Worm (Caenorhabditis elegans) whole organism, L4/young adult: ENCODE data around the gene F42A9.6.

ENCODE experiments used
- W03F9.2 ChIP-seq: fragments of 150-350 bp; optimal IDR thresholded peaks from 2 replicates; lab custom pipeline; 2014; ENCODE audit warnings: missing biosample characterization, missing genetic modification characterization
- dao-5 ChIP-seq: sonication (generic microtip); optimal IDR thresholded peaks from 2 replicates; lab custom pipeline; 2016; ENCODE audit warnings: missing genotype, missing genetic modification characterization, moderate library complexity, missing compliant biosample characterization
- him-1 ChIP-seq: sonication (generic microtip); optimal IDR thresholded peaks from 2 replicates; lab custom pipeline; 2016; ENCODE audit warnings: missing genotype, missing genetic modification reagents, missing genetic modification characterization, missing compliant biosample characterization

Gene F42A9.6

ce11 chrIV:8608204-8608603 lies 830 bp upstream of the F42A9.6 start:
- TF ChIP-seq W03F9.2 (tag; lab: Kevin White, UChicago) (no peak), dao-5 (tag; lab: Kevin White, UChicago) (no peak), him-1 (no peak)

- no peak for TF ChIP-seq him-1
- no peak for TF ChIP-seq dao-5 (tag; lab: Kevin White, UChicago)
- TF ChIP-seq W03F9.2 (tag; lab: Kevin White, UChicago), result peak; percentile 28
These were observed 3.0 kb downstream of the F42A9.6 start, which contains the start of the genes F42A9.17 and cyp-33E2 for ce11 chrIV:8611886-8612542. TSS of gene F42A9.17 (minus strand) at chrIV:8611936. TSS of gene cyp-33E2 (plus strand) at chrIV:8612334.

- TF ChIP-seq dao-5 (tag; lab: Kevin White, UChicago) (no peak), W03F9.2 (tag; lab: Kevin White, UChicago) (no peak), him-1 (no peak)
These were observed 5.6 kb downstream of the F42A9.6 start, which contains the start of gene cyp-33E3 for ce11 chrIV:8614680-8615079. TSS of gene cyp-33E3 (plus strand) at chrIV:8614995.

- TF ChIP-seq dao-5 (tag; lab: Kevin White, UChicago) (no peak), him-1 (no peak)
These were observed 6.3 kb downstream of the F42A9.6 start for ce11 chrIV:8615314-8615713.

ce11 chrIV:8617047-8617446 lies 8.0 kb downstream of the F42A9.6 start, which contains the start of the genes F42A9.7 and F42A9.3:
TSS of gene F42A9.7 (minus strand) at chrIV:8617147.
TSS of gene F42A9.3 (plus strand) at chrIV:8617260.
- TF ChIP-seq dao-5 (tag; lab: Kevin White, UChicago), result no peak
- no peak for TF ChIP-seq him-1
- TF ChIP-seq W03F9.2 (tag; lab: Kevin White, UChicago), result no peak

ce11 chrIV:8618698-8619097 lies 9.7 kb downstream of the F42A9.6 start, which contains the start of gene F42A9.8:
TSS of gene F42A9.8 (minus strand) at chrIV:8618785.
- TF ChIP-seq him-1 (no peak), W03F9.2 (tag; lab: Kevin White, UChicago) (peak; percentile 20), dao-5 (tag; lab: Kevin White, UChicago) (no peak)

- TF ChIP-seq dao-5 (tag; lab: Kevin White, UChicago), result no peak
- TF ChIP-seq W03F9.2 (tag; lab: Kevin White, UChicago), result peak; percentile 61
- TF ChIP-seq him-1, result no peak
These were observed 11.2 kb downstream of the F42A9.6 start, which contains the start of gene lin-49 for ce11 chrIV:8620102-8620733. TSS of gene lin-49 (plus strand) at chrIV:8620683.

- TF ChIP-seq W03F9.2 (tag; lab: Kevin White, UChicago) (no peak), him-1 (no peak), dao-5 (tag; lab: Kevin White, UChicago) (no peak)
These were observed 16.7 kb downstream of the F42A9.6 start for ce11 chrIV:8625730-8626129.

ce11 chrIV:8626294-8626693 lies 17.3 kb downstream of the F42A9.6 start:
- TF ChIP-seq dao-5 (tag; lab: Kevin White, UChicago) (no peak), him-1 (no peak), W03F9.2 (tag; lab: Kevin White, UChicago) (no peak)

- no peak for TF ChIP-seq dao-5 (tag; lab: Kevin White, UChicago)
- TF ChIP-seq him-1, result no peak
- TF ChIP-seq W03F9.2 (tag; lab: Kevin White, UChicago), result no peak
These were observed 18.3 kb downstream of the F42A9.6 start, which contains the start of gene F42A9.11 for ce11 chrIV:8627328-8627727. TSS of gene F42A9.11 (plus strand) at chrIV:8627637.

- TF ChIP-seq W03F9.2 (tag; lab: Kevin White, UChicago), result no peak
- no peak for TF ChIP-seq dao-5 (tag; lab: Kevin White, UChicago)
- TF ChIP-seq him-1, result no peak
These were observed 19.2 kb downstream of the F42A9.6 start for ce11 chrIV:8628262-8628661.

ce11 chrIV:8629609-8630052 lies 20.6 kb downstream of the F42A9.6 start:
- TF ChIP-seq W03F9.2 (tag; lab: Kevin White, UChicago) (no peak), him-1 (peak; percentile 67), dao-5 (tag; lab: Kevin White, UChicago) (no peak)

- TF ChIP-seq dao-5 (tag; lab: Kevin White, UChicago), result no peak
These were observed 21.2 kb downstream of the F42A9.6 start for ce11 chrIV:8630243-8630642.

ce11 chrIV:8631033-8631432 lies 22.0 kb downstream of the F42A9.6 start, which contains the start of gene dgk-4:
TSS of gene dgk-4 (plus strand) at chrIV:8631333.
- TF ChIP-seq him-1 (no peak), dao-5 (tag; lab: Kevin White, UChicago) (no peak), W03F9.2 (tag; lab: Kevin White, UChicago) (no peak)
